Fruit fly (Drosophila melanogaster): ENCODE data around the gene Grik.

The Grik gene

DNA sequence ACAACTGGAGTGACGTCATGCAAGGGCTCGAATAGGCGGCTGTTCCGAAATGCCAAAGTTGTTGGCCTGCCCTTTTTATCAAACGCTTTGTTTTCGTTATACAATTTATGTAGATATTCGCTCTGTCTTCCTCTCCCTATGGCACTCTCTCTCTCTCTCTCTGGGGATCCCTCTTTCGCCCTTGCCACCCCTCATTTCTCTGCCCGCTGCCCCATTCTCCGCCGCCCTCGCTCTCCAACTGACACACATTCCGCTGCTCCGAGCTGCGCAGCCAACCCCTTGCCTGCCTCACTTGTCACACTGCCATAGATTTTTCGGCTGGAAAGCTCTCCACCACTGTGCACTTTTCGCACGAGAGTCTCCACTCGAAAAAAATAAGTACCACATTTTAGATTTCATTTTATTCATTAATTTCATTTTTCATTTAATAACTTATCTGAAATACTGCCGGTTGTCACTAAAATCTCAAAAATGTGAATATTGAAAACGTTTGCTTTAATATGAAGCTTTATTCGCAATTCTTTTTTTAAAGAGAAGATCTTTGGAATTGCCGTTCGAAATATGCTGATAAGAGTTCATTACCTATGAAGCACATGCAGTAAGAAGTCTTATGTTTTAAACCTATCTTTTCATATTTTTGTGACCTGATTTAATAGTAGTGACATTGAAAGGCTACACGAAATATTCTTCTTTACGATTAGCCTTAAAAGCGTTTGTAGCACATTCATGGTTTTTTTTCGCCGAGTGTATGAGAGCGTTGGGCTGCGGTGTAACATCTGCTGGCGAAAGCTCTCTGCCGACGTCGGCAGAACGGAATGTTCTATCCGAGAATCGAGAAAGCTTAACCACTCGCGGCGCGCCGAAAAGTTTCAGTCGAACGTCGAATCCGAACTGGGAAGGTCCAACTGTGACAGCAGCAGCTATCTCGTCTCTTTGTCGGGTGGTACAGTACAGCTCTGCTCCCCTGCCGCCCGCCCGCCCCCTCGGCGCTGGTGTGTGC, 55.4 kb downstream of the Grik start (continued):
- peak; percentile 79 for TF ChIP-seq h (GFP tag; optimal IDR thresholded peaks at IDR 0.05)
- TF ChIP-seq usp (GFP tag; optimal IDR thresholded peaks at IDR 0.05), result no peak
- no peak for TF ChIP-seq jim (GFP tag; optimal IDR thresholded peaks at IDR 0.05)
- TF ChIP-seq Hr83 (GFP tag; optimal IDR thresholded peaks at IDR 0.05; ENCODE audit: poor library complexity, severe bottlenecking), result peak; percentile 78
- TF ChIP-seq fru (GFP tag; optimal IDR thresholded peaks at IDR 0.05), result peak; percentile 93
- peak; percentile 61 for TF ChIP-seq Vsx2 (GFP tag; optimal IDR thresholded peaks at IDR 0.05; ENCODE audit: partially characterized antibody)
